Fruit fly (Drosophila melanogaster) whole organism, embryonic: ENCODE data around the gene CG6149.

ENCODE experiments used
- Abd-B ChIP-seq: fragments of 200-800 bp; sonication (Bioruptor generic); optimal IDR thresholded peaks from 2 replicates; lab custom pipeline; 2018; ENCODE audit warnings: missing biosample characterization, mild to moderate bottlenecking, missing genetic modification characterization, moderate library complexity
- Aef1 ChIP-seq: fragments of 200-800 bp; sonication (Bioruptor generic); IDR thresholded peaks from 3 replicates; pipeline ENCODE4 v1.3.6; 2022; ENCODE audit warnings: missing biosample characterization, missing genetic modification characterization
- Atf6 ChIP-seq: fragments of 200-800 bp; sonication (Bioruptor generic); IDR thresholded peaks from 2 replicates; pipeline ENCODE4 v1.3.6; 2022; ENCODE audit warnings: missing biosample characterization, missing genetic modification characterization
- CG10462 ChIP-seq: fragments of 200-800 bp; sonication (Bioruptor generic); optimal IDR thresholded peaks from 2 replicates; lab custom pipeline; 2016; ENCODE audit warnings: missing biosample characterization, missing genetic modification characterization
- CG12104 ChIP-seq: fragments of 200-800 bp; sonication (Bioruptor generic); optimal IDR thresholded peaks from 3 replicates; lab custom pipeline; 2016; ENCODE audit warnings: missing biosample characterization, missing genetic modification characterization
- CG12744 ChIP-seq: fragments of 200-800 bp; sonication (Bioruptor generic); optimal IDR thresholded peaks from 2 replicates; lab custom pipeline; 2016; ENCODE audit warnings: missing biosample characterization, missing genetic modification characterization
- CG13424 ChIP-seq: fragments of 200-800 bp; sonication (Bioruptor generic); optimal IDR thresholded peaks from 2 replicates; lab custom pipeline; 2019; ENCODE audit warnings: missing biosample characterization, mild to moderate bottlenecking, missing genetic modification characterization, moderate library complexity
- CG17568 ChIP-seq: fragments of 200-800 bp; sonication (Bioruptor generic); optimal IDR thresholded peaks from 2 replicates; lab custom pipeline; 2018; ENCODE audit warnings: missing biosample characterization, mild to moderate bottlenecking, missing genetic modification characterization, moderate library complexity
- CG17829 ChIP-seq: fragments of 200-800 bp; optimal IDR thresholded peaks from 2 replicates; lab custom pipeline; 2019; ENCODE audit warnings: missing biosample characterization, mild to moderate bottlenecking, missing genetic modification characterization, moderate library complexity
- CG2875 ChIP-seq: fragments of 200-800 bp; sonication (Bioruptor generic); optimal IDR thresholded peaks from 2 replicates; lab custom pipeline; 2017; ENCODE audit warnings: missing biosample characterization, mild to moderate bottlenecking, missing genetic modification characterization, missing genetic modification reagents
- CG30020 ChIP-seq: fragments of 200-800 bp; optimal IDR thresholded peaks from 2 replicates; lab custom pipeline; 2019; ENCODE audit warnings: missing biosample characterization, mild to moderate bottlenecking, missing genetic modification characterization, moderate library complexity
- CG31388 ChIP-seq: fragments of 200-800 bp; sonication (Bioruptor generic); optimal IDR thresholded peaks from 2 replicates; lab custom pipeline; 2016; ENCODE audit warnings: missing biosample characterization, missing genetic modification characterization
- CG3163 ChIP-seq: fragments of 200-800 bp; sonication (Bioruptor generic); optimal IDR thresholded peaks from 3 replicates; lab custom pipeline; 2016; ENCODE audit warnings: missing biosample characterization, missing genetic modification characterization
- CG32532 ChIP-seq: fragments of 200-800 bp; sonication (Bioruptor generic); IDR thresholded peaks from 2 replicates; pipeline ENCODE4 v1.3.6; 2022; ENCODE audit warnings: missing biosample characterization, missing genetic modification characterization
- CG32767 ChIP-seq: fragments of 200-800 bp; sonication (Bioruptor generic); IDR thresholded peaks from 2 replicates; pipeline ENCODE4 v1.3.6; 2022; ENCODE audit warnings: missing biosample characterization, missing genetic modification characterization
- CG4328 ChIP-seq: fragments of 200-800 bp; sonication (Bioruptor generic); optimal IDR thresholded peaks from 3 replicates; lab custom pipeline; 2017; ENCODE audit warnings: missing biosample characterization, missing genetic modification reagents, missing genetic modification characterization
- CG4404 ChIP-seq: fragments of 200-800 bp; sonication (Bioruptor generic); IDR thresholded peaks from 2 replicates; pipeline ENCODE4 v1.3.6; 2022; ENCODE audit warnings: missing biosample characterization, missing genetic modification characterization
- CG4424 ChIP-seq: fragments of 200-800 bp; sonication (Bioruptor generic); optimal IDR thresholded peaks from 3 replicates; lab custom pipeline; 2016; ENCODE audit warnings: missing biosample characterization, missing genetic modification characterization
- CG4707 ChIP-seq: fragments of 200-800 bp; sonication (Bioruptor generic); optimal IDR thresholded peaks from 2 replicates; lab custom pipeline; 2018; ENCODE audit warnings: missing biosample characterization, mild to moderate bottlenecking, missing genetic modification characterization, moderate library complexity
- CG7987 ChIP-seq: fragments of 200-800 bp; sonication (Bioruptor generic); optimal IDR thresholded peaks from 2 replicates; lab custom pipeline; 2018; ENCODE audit warnings: missing biosample characterization, mild to moderate bottlenecking, missing genetic modification characterization, moderate library complexity
- CG8281 ChIP-seq: fragments of 200-800 bp; sonication (Bioruptor generic); optimal IDR thresholded peaks from 2 replicates; lab custom pipeline; 2018; ENCODE audit warnings: missing biosample characterization, mild to moderate bottlenecking, missing genetic modification characterization, moderate library complexity
- CG8924 ChIP-seq: fragments of 200-800 bp; optimal IDR thresholded peaks from 3 replicates; lab custom pipeline; 2019; ENCODE audit warnings: missing biosample characterization, mild to moderate bottlenecking, missing genetic modification characterization, moderate library complexity
- CG9609 ChIP-seq: fragments of 200-800 bp; sonication (Bioruptor generic); optimal IDR thresholded peaks from 3 replicates; lab custom pipeline; 2016; ENCODE audit warnings: missing biosample characterization, missing genetic modification characterization
- CG9932 ChIP-seq: fragments of 200-800 bp; sonication (Bioruptor generic); IDR thresholded peaks from 2 replicates; pipeline ENCODE4 v1.3.6; 2022; ENCODE audit warnings: missing biosample characterization, missing genetic modification characterization
- CkIIα-i1 ChIP-seq: fragments of 200-800 bp; sonication (Bioruptor generic); IDR thresholded peaks from 2 replicates; pipeline ENCODE4 v1.3.6; 2022; ENCODE audit warnings: missing biosample characterization, missing genetic modification characterization
- Deaf1 ChIP-seq: fragments of 200-800 bp; optimal IDR thresholded peaks from 3 replicates; lab custom pipeline; 2019; ENCODE audit warnings: missing biosample characterization, mild to moderate bottlenecking, missing genetic modification characterization, moderate library complexity
- Dek ChIP-seq: fragments of 200-800 bp; sonication (Bioruptor generic); optimal IDR thresholded peaks from 3 replicates; lab custom pipeline; 2019; ENCODE audit warnings: missing biosample characterization, mild to moderate bottlenecking, missing genetic modification characterization, moderate library complexity
- Dfd ChIP-seq, 2 experiments: fragments of >200 bp; optimal IDR thresholded peaks; 2 replicates each; lab custom pipeline; 2017; ENCODE audit warnings: missing biosample characterization in 2 of 2, missing genetic modification characterization in 2 of 2
- Elba2 ChIP-seq: fragments of 200-800 bp; sonication (Bioruptor generic); optimal IDR thresholded peaks from 3 replicates; lab custom pipeline; 2016; ENCODE audit warnings: missing biosample characterization, missing genetic modification characterization
- Fer1 ChIP-seq: fragments of 200-800 bp; sonication (Bioruptor generic); optimal IDR thresholded peaks from 2 replicates; lab custom pipeline; 2017; ENCODE audit warnings: missing biosample characterization, mild to moderate bottlenecking, missing genetic modification characterization
- Mad ChIP-seq: fragments of 200-800 bp; sonication (Bioruptor generic); optimal IDR thresholded peaks from 2 replicates; lab custom pipeline; 2016; ENCODE audit warnings: missing biosample characterization, missing genetic modification characterization
- NC2β ChIP-seq: fragments of 200-800 bp; sonication (Bioruptor generic); optimal IDR thresholded peaks from 2 replicates; lab custom pipeline; 2016; ENCODE audit warnings: missing biosample characterization, missing genetic modification characterization
- Stat92E ChIP-seq, 3 experiments: fragments of >200 bp in 2 of 3; fragments of 200-800 bp in 1 of 3; sonication (Bioruptor generic) in 1 of 3; optimal IDR thresholded peaks; 2 replicates each; lab custom pipeline; 2017 to 2019; ENCODE audit warnings: missing biosample characterization in 3 of 3, missing genetic modification characterization in 3 of 3, mild to moderate bottlenecking in 1 of 3, moderate library complexity in 1 of 3
- ato ChIP-seq: fragments of 200-800 bp; sonication (Bioruptor generic); IDR thresholded peaks from 2 replicates; pipeline ENCODE4 v1.3.6; 2022; ENCODE audit warnings: missing biosample characterization, missing genetic modification characterization; ENCODE audit not compliant: partially characterized antibody
- ci ChIP-seq: fragments of 200-800 bp; sonication (Bioruptor generic); IDR thresholded peaks from 3 replicates; pipeline ENCODE4 v1.3.6; 2022; ENCODE audit warnings: missing biosample characterization, missing genetic modification characterization
- croc ChIP-seq: fragments of 200-800 bp; sonication (Bioruptor generic); conservative IDR thresholded peaks from 3 replicates; pipeline ENCODE4 v1.3.6; 2022; ENCODE audit warnings: missing biosample characterization, missing genetic modification characterization
- dmrt11E ChIP-seq: fragments of 200-800 bp; sonication (Bioruptor generic); optimal IDR thresholded peaks from 3 replicates; lab custom pipeline; 2018; ENCODE audit warnings: missing biosample characterization, mild to moderate bottlenecking, missing genetic modification characterization, moderate library complexity
- hth ChIP-seq: fragments of >200 bp; optimal IDR thresholded peaks from 2 replicates; lab custom pipeline; 2017; ENCODE audit warnings: inconsistent platforms
- lab ChIP-seq: fragments of 200-800 bp; sonication (Bioruptor generic); optimal IDR thresholded peaks from 3 replicates; lab custom pipeline; 2017; ENCODE audit warnings: missing biosample characterization, missing genetic modification characterization, mild to moderate bottlenecking, moderate library complexity, missing genetic modification reagents
- lilli ChIP-seq: fragments of 200-800 bp; sonication (Bioruptor generic); optimal IDR thresholded peaks from 3 replicates; lab custom pipeline; 2016; ENCODE audit warnings: missing biosample characterization, missing genetic modification characterization
- mld ChIP-seq: fragments of 200-800 bp; sonication (Bioruptor generic); IDR thresholded peaks from 3 replicates; pipeline ENCODE4 v1.3.6; 2022; ENCODE audit warnings: missing biosample characterization, missing genetic modification characterization; ENCODE audit not compliant: partially characterized antibody
- odd ChIP-seq: fragments of 200-800 bp; sonication (Bioruptor generic); optimal IDR thresholded peaks from 2 replicates; lab custom pipeline; 2017; ENCODE audit warnings: missing biosample characterization, mild to moderate bottlenecking, missing genetic modification characterization
- phol ChIP-seq: fragments of 200-800 bp; sonication (Bioruptor generic); optimal IDR thresholded peaks from 3 replicates; lab custom pipeline; 2018; ENCODE audit warnings: missing biosample characterization, mild to moderate bottlenecking, missing genetic modification characterization, moderate library complexity
- pnt ChIP-seq: fragments of 200-800 bp; sonication (Bioruptor generic); optimal IDR thresholded peaks from 3 replicates; lab custom pipeline; 2016; ENCODE audit warnings: missing biosample characterization, missing genetic modification characterization
- psq ChIP-seq: fragments of 200-800 bp; sonication (Bioruptor generic); optimal IDR thresholded peaks from 2 replicates; lab custom pipeline; 2017; ENCODE audit warnings: missing biosample characterization, missing genetic modification characterization
- rib ChIP-seq: fragments of 200-800 bp; sonication (Bioruptor generic); IDR thresholded peaks from 2 replicates; pipeline ENCODE4 v1.3.6; 2022; ENCODE audit warnings: missing biosample characterization, missing genetic modification characterization
- schlank ChIP-seq: fragments of 200-800 bp; sonication (Bioruptor generic); optimal IDR thresholded peaks from 2 replicates; lab custom pipeline; 2018; ENCODE audit warnings: missing biosample characterization, mild to moderate bottlenecking, missing genetic modification characterization
- sd ChIP-seq: fragments of 200-800 bp; sonication (Bioruptor generic); optimal IDR thresholded peaks from 3 replicates; lab custom pipeline; 2018; ENCODE audit warnings: missing biosample characterization, mild to moderate bottlenecking, missing genetic modification characterization, moderate library complexity
- sens ChIP-seq: fragments of 200-800 bp; sonication (Bioruptor generic); peaks from one replicate; lab custom pipeline; 2016; ENCODE audit warnings: missing biosample characterization, missing genetic modification characterization
- sna ChIP-seq: fragments of 200-800 bp; sonication (Bioruptor generic); IDR thresholded peaks from 2 replicates; pipeline ENCODE4 v1.3.6; 2022; ENCODE audit warnings: missing biosample characterization, missing genetic modification characterization; ENCODE audit not compliant: partially characterized antibody
- vvl ChIP-seq: fragments of 200-800 bp; sonication (Bioruptor generic); IDR thresholded peaks from 2 replicates; pipeline ENCODE4 v1.3.6; 2022; ENCODE audit warnings: missing biosample characterization, missing genetic modification characterization

The CG6149 gene

dm6 chr3L:11415382-11415781, 19.9 kb downstream of the CG6149 start (continued):
- TF ChIP-seq CG4404 (peak; percentile 91), phol (tag; lab: Kevin White, UChicago) (peak; percentile 83), CG17568 (GFP tag; lab: Kevin White, UChicago) (peak; percentile 37), CG2875 (GFP tag; lab: Kevin White, UChicago) (peak; percentile 83), vvl (GFP tag; lab: Robert Waterston, UW) (peak; percentile 90), CG12744 (no peak), Dfd (GFP tag; optimal IDR thresholded peaks at IDR 0.05; lab: Kevin White, UChicago) (no peak), CG31388 (GFP tag; lab: Kevin White, UChicago) (peak; percentile 46), lab (GFP tag; lab: Kevin White, UChicago) (peak; percentile 65), CG8281 (no peak), sd (tag; lab: Kevin White, UChicago) (peak; percentile 48), Atf6 (GFP tag; lab: Robert Waterston, UW) (no peak; the same call in 1 of the 2 replicates), CG9609 (no peak), CkIIα-i1 (GFP tag; lab: Robert Waterston, UW) (no peak), CG12104 (no peak), Abd-B (GFP tag; lab: Kevin White, UChicago) (peak; percentile 47), ato (GFP tag; lab: Robert Waterston, UW) (no peak), CG4328 (GFP tag; lab: Kevin White, UChicago) (no peak), CG13424 (tag; lab: Kevin White, UChicago) (peak; percentile 66), ci (GFP tag; lab: Robert Waterston, UW) (peak; percentile 82), Deaf1 (tag; lab: Kevin White, UChicago) (peak; percentile 30), Stat92E (GFP tag; optimal IDR thresholded peaks at IDR 0.05; lab: Kevin White, UChicago) (peak in 1 of 3 experiments; percentile 62), Fer1 (GFP tag; lab: Kevin White, UChicago) (peak; percentile 55), NC2β (GFP tag; lab: Kevin White, UChicago) (peak; percentile 65), croc (GFP tag; lab: Robert Waterston, UW) (peak; percentile 74), CG30020 (tag; lab: Kevin White, UChicago) (peak; percentile 13), Aef1 (GFP tag; lab: Robert Waterston, UW) (peak; percentile 43; the same call in 1 of the 3 replicates), CG3163 (no peak), mld (GFP tag; lab: Robert Waterston, UW) (no peak), CG17829 (peak; percentile 86), CG32767 (GFP tag; lab: Robert Waterston, UW) (peak; percentile 56; the same call in 1 of the 2 replicates), sens (GFP tag; lab: Kevin White, UChicago) (peak; percentile 96), Mad (GFP tag; lab: Kevin White, UChicago) (peak; percentile 48), psq (GFP tag; lab: Kevin White, UChicago) (peak; percentile 37), odd (GFP tag; lab: Kevin White, UChicago) (peak; percentile 21), Elba2 (no peak), sna (GFP tag; lab: Robert Waterston, UW) (no peak), CG10462 (GFP tag; lab: Kevin White, UChicago) (peak; percentile 40), hth (lab: Kevin White, UChicago) (no peak), Dek (tag; lab: Kevin White, UChicago) (no peak), CG7987 (GFP tag; lab: Kevin White, UChicago) (no peak), rib (GFP tag; lab: Robert Waterston, UW) (no peak), CG32532 (no peak; the same call in 1 of the 2 replicates), CG4424 (GFP tag; lab: Kevin White, UChicago) (peak; percentile 77), pnt (GFP tag; lab: Kevin White, UChicago) (peak; percentile 26), CG9932 (GFP tag; lab: Robert Waterston, UW) (no peak), dmrt11E (tag; lab: Kevin White, UChicago) (peak; percentile 94), CG4707 (GFP tag; lab: Kevin White, UChicago) (no peak), schlank (tag; lab: Kevin White, UChicago) (no peak), lilli (GFP tag; lab: Kevin White, UChicago) (peak; percentile 50), CG8924 (tag; lab: Kevin White, UChicago) (peak; percentile 76)
